Fruit fly (Drosophila melanogaster): ENCODE data around the gene Or13a.
A peak's percentile ranks its signal among the peaks of the same experiment; 100 is the strongest.

Gene Or13a

dm6 chrX:15969577-15969976 is 4.6 kb upstream of the Or13a start:
- TF ChIP-seq ss (GFP tag; optimal IDR thresholded peaks at IDR 0.05), result no peak

DNA sequence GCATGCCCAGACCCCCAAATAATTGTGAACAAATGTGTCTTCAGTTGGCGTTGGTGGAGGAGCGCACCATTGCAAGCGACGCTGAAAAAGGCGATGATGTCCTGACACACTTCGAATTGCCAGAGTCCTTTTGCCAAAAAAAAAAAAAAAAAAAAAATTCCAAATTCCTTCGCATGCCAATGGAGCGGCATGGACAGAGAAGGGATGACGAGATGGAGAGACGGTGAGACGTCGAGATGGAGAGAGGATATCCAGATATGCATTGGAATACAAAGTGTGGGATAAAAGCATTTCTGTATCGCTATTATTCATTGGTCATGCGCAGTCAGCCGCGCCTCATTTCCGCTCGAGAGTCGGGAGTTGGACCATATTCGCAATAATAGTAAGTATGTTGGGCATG is 2.7 kb upstream of the Or13a start:
- peak; percentile 3 for TF ChIP-seq svp (GFP tag)
- TF ChIP-seq eg (GFP tag; IDR thresholded peaks at IDR 0.05), result no peak

DNA sequence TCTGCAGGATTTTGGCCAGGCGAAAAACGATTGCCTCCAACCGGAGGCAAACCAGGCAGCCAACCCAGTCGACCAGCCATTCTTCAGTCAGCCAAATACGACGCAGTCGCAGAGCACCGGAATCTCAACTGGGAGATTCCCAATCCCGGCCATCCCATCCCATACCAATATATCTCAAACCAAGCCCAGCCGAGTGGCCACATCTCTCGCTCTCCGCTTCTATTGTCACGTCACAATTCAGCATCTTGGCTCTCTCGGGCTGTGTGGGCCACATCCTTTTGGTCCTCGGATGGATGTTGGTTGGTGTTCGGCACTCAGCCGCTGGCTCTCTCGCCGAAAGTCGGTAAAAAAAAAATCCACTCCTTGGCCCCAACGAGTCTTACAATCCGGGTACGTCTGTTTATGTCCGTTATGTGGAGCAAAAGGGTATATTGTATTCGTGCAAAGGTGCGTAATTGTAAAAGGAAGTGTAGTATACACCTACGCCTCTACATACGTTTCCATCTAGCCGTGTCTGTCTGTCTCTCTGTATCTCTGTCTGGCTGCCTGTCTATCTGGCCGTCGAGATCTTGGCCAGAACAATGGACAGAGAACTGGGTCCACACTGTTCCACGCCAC is 959 bp upstream of the Or13a start, which contains the start of gene mmd:
Gene mmd (minus strand): TSS at position 3 of the 618 bp plus-strand sequence.
- no peak for TF ChIP-seq ss (GFP tag; optimal IDR thresholded peaks at IDR 0.05)
- no peak for TF ChIP-seq CG1621 (tag; optimal IDR thresholded peaks at IDR 0.05)
- no peak for TF ChIP-seq fkh (GFP tag; optimal IDR thresholded peaks at IDR 0.05)
- TF ChIP-seq Ets96B (tag; optimal IDR thresholded peaks at IDR 0.05), result no peak
- TF ChIP-seq Eip93F (GFP tag; optimal IDR thresholded peaks at IDR 0.05), result no peak
- no peak for TF ChIP-seq svp (GFP tag)

DNA sequence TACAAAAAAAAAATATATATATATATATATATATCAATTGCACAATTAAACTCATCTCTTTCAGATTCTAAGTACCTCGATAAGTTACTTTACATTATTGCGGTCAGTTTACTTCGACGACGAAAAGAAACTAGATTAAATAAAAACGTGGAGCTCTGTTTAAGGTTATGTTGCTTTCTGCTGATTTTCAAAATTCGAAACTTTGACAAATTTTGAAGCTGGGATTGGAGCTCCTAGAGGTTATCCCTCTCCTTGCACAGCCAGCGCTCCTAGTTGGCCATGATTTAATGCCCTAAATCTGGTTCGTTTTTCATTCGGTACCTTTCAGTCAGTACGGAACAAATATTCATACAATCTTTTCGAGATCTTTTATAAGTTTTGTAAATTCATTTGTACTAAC is 2.3 kb downstream of the Or13a start, which contains the start of gene CG42766:
Gene CG42766 (plus strand): TSS at position 301 of the 400 bp plus-strand sequence.
- no peak for TF ChIP-seq topi (GFP tag; optimal IDR thresholded peaks at IDR 0.05)
- no peak for TF ChIP-seq CG31627 (GFP tag; optimal IDR thresholded peaks at IDR 0.05)
- no peak for TF ChIP-seq CG10631 (GFP tag; optimal IDR thresholded peaks at IDR 0.05)
- no peak for TF ChIP-seq CG15336 (GFP tag; IDR thresholded peaks at IDR 0.05)
- TF ChIP-seq Lpt (GFP tag; optimal IDR thresholded peaks at IDR 0.05), result no peak
- TF ChIP-seq Blimp-1 (GFP tag; optimal IDR thresholded peaks at IDR 0.05), result no peak
- TF ChIP-seq fd59A (GFP tag; optimal IDR thresholded peaks at IDR 0.05), result no peak
- TF ChIP-seq Sox102F (GFP tag; optimal IDR thresholded peaks at IDR 0.05), result no peak
- no peak for TF ChIP-seq CG1621 (tag; optimal IDR thresholded peaks at IDR 0.05)
- no peak for TF ChIP-seq fkh (GFP tag; optimal IDR thresholded peaks at IDR 0.05)
- TF ChIP-seq dsx (GFP tag; optimal IDR thresholded peaks at IDR 0.05; ENCODE audit: poor library complexity, severe bottlenecking), result no peak
- TF ChIP-seq CG10669 (GFP tag; optimal IDR thresholded peaks at IDR 0.05), result no peak
- TF ChIP-seq salr (GFP tag; optimal IDR thresholded peaks at IDR 0.05), result no peak
- no peak for TF ChIP-seq CG4318 (GFP tag; optimal IDR thresholded peaks at IDR 0.05)
- no peak for TF ChIP-seq CG3919 (GFP tag; optimal IDR thresholded peaks at IDR 0.05)
- no peak for TF ChIP-seq CG11294 (GFP tag; IDR thresholded peaks at IDR 0.05)
- no peak for TF ChIP-seq cyc (GFP tag; optimal IDR thresholded peaks at IDR 0.05)
- TF ChIP-seq Ets96B (tag; optimal IDR thresholded peaks at IDR 0.05), result no peak
- TF ChIP-seq CG6276 (GFP tag; optimal IDR thresholded peaks at IDR 0.05), result no peak
- no peak for TF ChIP-seq CG11762 (GFP tag; optimal IDR thresholded peaks at IDR 0.05; ENCODE audit: insufficient read depth)

- TF ChIP-seq spab (GFP tag; optimal IDR thresholded peaks at IDR 0.05) (no peak), svp (GFP tag) (no peak), CG1621 (tag; optimal IDR thresholded peaks at IDR 0.05) (no peak), eg (GFP tag; IDR thresholded peaks at IDR 0.05) (no peak), CG31627 (GFP tag; optimal IDR thresholded peaks at IDR 0.05) (no peak), CG8319 (GFP tag; optimal IDR thresholded peaks at IDR 0.05) (no peak), CG10631 (GFP tag; optimal IDR thresholded peaks at IDR 0.05) (no peak), CG8632 (GFP tag; optimal IDR thresholded peaks at IDR 0.05) (no peak), Hr39 (GFP tag; optimal IDR thresholded peaks at IDR 0.05) (no peak), Sox14 (GFP tag; optimal IDR thresholded peaks at IDR 0.05) (no peak)
Observed at dm6 chrX:15982844-15983243, 8.6 kb downstream of the Or13a start, which contains the start of gene Cep164. Gene Cep164 (minus strand): TSS chrX:15982944.

dm6 chrX:15983501-15983900 is 9.3 kb downstream of the Or13a start, which contains the start of gene Slc25A46a:
Gene Slc25A46a (plus strand): TSS chrX:15983772.
- TF ChIP-seq spab (GFP tag; optimal IDR thresholded peaks at IDR 0.05) (no peak), OdsH (GFP tag; optimal IDR thresholded peaks at IDR 0.05) (no peak), cyc (GFP tag; optimal IDR thresholded peaks at IDR 0.05) (peak; percentile 7), dsx (GFP tag; optimal IDR thresholded peaks at IDR 0.05; ENCODE audit: poor library complexity, severe bottlenecking) (no peak), Hr38 (GFP tag; optimal IDR thresholded peaks at IDR 0.05) (no peak), net (GFP tag; optimal IDR thresholded peaks at IDR 0.05) (no peak), Eip78C (GFP tag) (peak; percentile 46), Sox15 (GFP tag; optimal IDR thresholded peaks at IDR 0.05) (no peak), CG3032 (tag; optimal IDR thresholded peaks at IDR 0.05) (peak; percentile 7), lz (GFP tag; optimal IDR thresholded peaks at IDR 0.05) (no peak), svp (GFP tag) (peak; percentile 66), CG10631 (GFP tag; optimal IDR thresholded peaks at IDR 0.05) (peak; percentile 17), CG6792 (GFP tag; optimal IDR thresholded peaks at IDR 0.05) (no peak), esn (GFP tag; optimal IDR thresholded peaks at IDR 0.05) (peak; percentile 17)
